Worm (Caenorhabditis elegans) whole organism, L4 larva: ENCODE data around the gene C16C8.27.

Experiments used
- D1046.2 ChIP-seq: fragments of 200-800 bp; sonication (Bioruptor generic); IDR thresholded peaks from 2 replicates; pipeline ENCODE4 v1.3.6; 2022; ENCODE audit warnings: missing genetic modification characterization, missing compliant biosample characterization
- F10B5.3 ChIP-seq: sonication (generic microtip); optimal IDR thresholded peaks from 2 replicates; lab custom pipeline; 2016; ENCODE audit warnings: mild to moderate bottlenecking, missing genetic modification characterization, missing compliant biosample characterization
- F37D6.2 ChIP-seq: sonication (generic microtip); optimal IDR thresholded peaks from 2 replicates; lab custom pipeline; 2016; ENCODE audit warnings: mild to moderate bottlenecking, missing genetic modification characterization, missing compliant biosample characterization
- R02D3.7 ChIP-seq: fragments of 150-350 bp; sonication (generic microtip); optimal IDR thresholded peaks from 3 replicates; lab custom pipeline; 2014; ENCODE audit warnings: missing biosample characterization, missing genetic modification characterization
- T20F7.1 ChIP-seq: fragments of 200-800 bp; sonication (Bioruptor generic); optimal IDR thresholded peaks from 2 replicates; lab custom pipeline; 2018; ENCODE audit warnings: mild to moderate bottlenecking, missing genetic modification characterization, missing compliant biosample characterization
- T26A8.4 ChIP-seq: fragments of 200-800 bp; sonication (Bioruptor generic); IDR thresholded peaks from 2 replicates; pipeline ENCODE4 v1.3.6; 2022; ENCODE audit warnings: missing genetic modification characterization, missing compliant biosample characterization
- Y75B8A.6 ChIP-seq: fragments of 200-800 bp; sonication (Bioruptor generic); IDR thresholded peaks from 2 replicates; pipeline ENCODE4 v1.3.6; 2022; ENCODE audit warnings: missing genetic modification reagents, missing genetic modification characterization, missing compliant biosample characterization
- ZK337.2 ChIP-seq: fragments of 200-800 bp; sonication (Bioruptor generic); IDR thresholded peaks from 2 replicates; pipeline ENCODE4 v1.3.6; 2022; ENCODE audit warnings: missing genetic modification reagents, missing genetic modification characterization, missing compliant biosample characterization
- aly-2 ChIP-seq: sonication (generic microtip); optimal IDR thresholded peaks from 2 replicates; lab custom pipeline; 2018; ENCODE audit warnings: missing biosample characterization, missing genetic modification characterization
- ama-1 ChIP-seq: fragments of 150-350 bp; optimal IDR thresholded peaks from 2 replicates; lab custom pipeline; 2014; ENCODE audit warnings: inconsistent platforms, mixed read lengths
- ceh-20 ChIP-seq: fragments of 200-800 bp; sonication (Bioruptor generic); IDR thresholded peaks from 2 replicates; pipeline ENCODE4 v1.3.6; 2022; ENCODE audit warnings: missing genetic modification reagents, missing genetic modification characterization, missing compliant biosample characterization
- ceh-62 ChIP-seq: sonication (generic microtip); optimal IDR thresholded peaks from 2 replicates; lab custom pipeline; 2017; ENCODE audit warnings: missing biosample characterization, missing genetic modification characterization
- ceh-82 ChIP-seq: sonication (generic microtip); optimal IDR thresholded peaks from 2 replicates; lab custom pipeline; 2017; ENCODE audit warnings: missing biosample characterization, missing genetic modification characterization
- cey-2 ChIP-seq: sonication (generic microtip); optimal IDR thresholded peaks from 3 replicates; lab custom pipeline; 2017; ENCODE audit warnings: missing genetic modification characterization, mild to moderate bottlenecking, missing compliant biosample characterization, antibody characterized with exemption, borderline replicate concordance; ENCODE audit not compliant: insufficient read depth
- daf-19 ChIP-seq: fragments of 200-800 bp; sonication (Bioruptor generic); conservative IDR thresholded peaks from 2 replicates; pipeline ENCODE4 v1.3.6; 2022; ENCODE audit warnings: missing genetic modification characterization, missing compliant biosample characterization
- dmd-8 ChIP-seq: fragments of 200-800 bp; sonication (Bioruptor generic); IDR thresholded peaks from 2 replicates; pipeline ENCODE4 v1.3.6; 2022; ENCODE audit warnings: missing genetic modification characterization, missing compliant biosample characterization
- dpl-1 ChIP-seq: fragments of 150-350 bp; optimal IDR thresholded peaks from 2 replicates; lab custom pipeline; 2014; ENCODE audit warnings: missing biosample characterization, missing genetic modification reagents, missing genetic modification characterization
- duxl-1 ChIP-seq: sonication (generic microtip); optimal IDR thresholded peaks from 2 replicates; lab custom pipeline; 2016; ENCODE audit warnings: mild to moderate bottlenecking, missing genetic modification characterization, moderate library complexity, missing compliant biosample characterization; ENCODE audit not compliant: poor library complexity
- egl-27 ChIP-seq: sonication (generic microtip); optimal IDR thresholded peaks from 3 replicates; lab custom pipeline; 2017; ENCODE audit warnings: missing biosample characterization, missing genetic modification reagents, missing genetic modification characterization
- fkh-10 ChIP-seq: fragments of 150-350 bp; optimal IDR thresholded peaks from 2 replicates; lab custom pipeline; 2014; ENCODE audit warnings: missing biosample characterization, missing genetic modification reagents, missing genetic modification characterization
- fos-1 ChIP-seq: fragments of 150-350 bp; optimal IDR thresholded peaks from 2 replicates; lab custom pipeline; 2014; ENCODE audit warnings: missing biosample characterization, missing genetic modification characterization
- gei-8 ChIP-seq: fragments of 200-800 bp; sonication (Bioruptor generic); optimal IDR thresholded peaks from 2 replicates; lab custom pipeline; 2018; ENCODE audit warnings: mild to moderate bottlenecking, missing genetic modification characterization, missing compliant biosample characterization
- hif-1 ChIP-seq, 2 experiments: sonication (generic microtip); optimal IDR thresholded peaks; 2 replicates each; lab custom pipeline; 2016 to 2017; ENCODE audit warnings: missing compliant biosample characterization in 2 of 2, missing genetic modification characterization in 2 of 2, missing genetic modification reagents in 2 of 2, missing genotype in 2 of 2, mild to moderate bottlenecking in 1 of 2
- jun-1 ChIP-seq: fragments of 150-350 bp; optimal IDR thresholded peaks from 2 replicates; lab custom pipeline; 2014; ENCODE audit warnings: missing biosample characterization, missing genetic modification reagents, missing genetic modification characterization
- lim-7 ChIP-seq: fragments of 200-800 bp; sonication (Bioruptor generic); IDR thresholded peaks from 2 replicates; pipeline ENCODE4 v1.3.6; 2022; ENCODE audit warnings: missing genetic modification characterization, missing compliant biosample characterization
- lin-15B ChIP-seq: fragments of 150-350 bp; sonication (generic microtip); optimal IDR thresholded peaks from 3 replicates; lab custom pipeline; 2014; ENCODE audit warnings: missing biosample characterization, missing genetic modification characterization
- lin-29 ChIP-seq: fragments of 200-800 bp; sonication (Bioruptor generic); IDR thresholded peaks from 2 replicates; pipeline ENCODE4 v1.3.6; 2022; ENCODE audit warnings: missing genetic modification reagents, missing genetic modification characterization, missing compliant biosample characterization
- lin-38 ChIP-seq: fragments of 200-800 bp; sonication (Bioruptor generic); IDR thresholded peaks from 2 replicates; pipeline ENCODE4 v1.3.6; 2022; ENCODE audit warnings: missing genetic modification reagents, missing genetic modification characterization, missing compliant biosample characterization
- lin-39 ChIP-seq: fragments of 150-350 bp; optimal IDR thresholded peaks from 2 replicates; lab custom pipeline; 2014; ENCODE audit warnings: missing biosample characterization, missing genetic modification reagents, missing genetic modification characterization
- lir-3 ChIP-seq: sonication (generic microtip); optimal IDR thresholded peaks from 2 replicates; lab custom pipeline; 2016; ENCODE audit warnings: mild to moderate bottlenecking, missing genetic modification characterization, missing compliant biosample characterization
- madf-5 ChIP-seq, 2 experiments: fragments of 200-800 bp; sonication (Bioruptor generic); IDR thresholded peaks; 2 replicates each; pipeline ENCODE4 v1.3.6; 2022; ENCODE audit warnings: missing compliant biosample characterization in 2 of 2, missing genetic modification characterization in 2 of 2
- mdl-1 ChIP-seq, 2 experiments: fragments of 150-350 bp in 1 of 2; sonication (generic microtip) in 1 of 2; optimal IDR thresholded peaks; 2 replicates each; lab custom pipeline; 2014 to 2017; ENCODE audit warnings: missing biosample characterization in 2 of 2, missing genetic modification characterization in 2 of 2
- mes-2 ChIP-seq: sonication (generic microtip); optimal IDR thresholded peaks from 2 replicates; lab custom pipeline; 2016; ENCODE audit warnings: missing genotype, mild to moderate bottlenecking, missing genetic modification characterization, missing compliant biosample characterization; ENCODE audit not compliant: poor library complexity, severe bottlenecking
- mxl-2 ChIP-seq: fragments of 200-800 bp; sonication (Bioruptor generic); conservative IDR thresholded peaks from 2 replicates; pipeline ENCODE4 v1.3.6; 2022; ENCODE audit warnings: missing genetic modification reagents, missing genetic modification characterization, missing compliant biosample characterization
- mxl-3 ChIP-seq: fragments of 200-800 bp; sonication (Bioruptor generic); optimal IDR thresholded peaks from 2 replicates; lab custom pipeline; 2018; ENCODE audit warnings: mild to moderate bottlenecking, missing genetic modification characterization, missing compliant biosample characterization
- nhr-11 ChIP-seq: fragments of 150-350 bp; optimal IDR thresholded peaks from 2 replicates; lab custom pipeline; 2014; ENCODE audit warnings: missing biosample characterization, missing genetic modification characterization
- nhr-237 ChIP-seq: sonication (generic microtip); optimal IDR thresholded peaks from 2 replicates; lab custom pipeline; 2017; ENCODE audit warnings: missing biosample characterization, missing genetic modification characterization
- nhr-28 ChIP-seq: fragments of 150-350 bp; optimal IDR thresholded peaks from 2 replicates; lab custom pipeline; 2014; ENCODE audit warnings: missing biosample characterization, missing genetic modification characterization
- nhr-48 ChIP-seq: sonication (generic microtip); optimal IDR thresholded peaks from 2 replicates; lab custom pipeline; 2016; ENCODE audit warnings: mild to moderate bottlenecking, missing genetic modification characterization, missing compliant biosample characterization
- nhr-6 ChIP-seq: fragments of 150-350 bp; optimal IDR thresholded peaks from 2 replicates; lab custom pipeline; 2014; ENCODE audit warnings: missing biosample characterization, missing genetic modification characterization
- nhr-76 ChIP-seq: fragments of 150-350 bp; optimal IDR thresholded peaks from 2 replicates; lab custom pipeline; 2014; ENCODE audit warnings: missing biosample characterization, missing genetic modification characterization
- nhr-77 ChIP-seq: fragments of 150-350 bp; optimal IDR thresholded peaks from 2 replicates; lab custom pipeline; 2014; ENCODE audit warnings: missing biosample characterization, missing genetic modification characterization
- php-3 ChIP-seq: fragments of 200-800 bp; sonication (Bioruptor generic); IDR thresholded peaks from 2 replicates; pipeline ENCODE4 v1.3.6; 2022; ENCODE audit warnings: missing genetic modification reagents, missing genetic modification characterization, missing compliant biosample characterization
- rbr-2 ChIP-seq: sonication (generic microtip); optimal IDR thresholded peaks from 2 replicates; lab custom pipeline; 2016; ENCODE audit warnings: missing genotype, missing genetic modification characterization, missing compliant biosample characterization
- set-16 ChIP-seq: fragments of 200-800 bp; sonication (Bioruptor generic); IDR thresholded peaks from 2 replicates; pipeline ENCODE4 v1.3.6; 2022; ENCODE audit warnings: missing genetic modification reagents, missing genetic modification characterization, missing compliant biosample characterization
- snpc-1.2 ChIP-seq: fragments of 200-800 bp; sonication (Bioruptor generic); IDR thresholded peaks from 2 replicates; pipeline ENCODE4 v1.3.6; 2022; ENCODE audit warnings: missing genetic modification reagents, missing genetic modification characterization, missing compliant biosample characterization
- snpc-4 ChIP-seq: fragments of 150-350 bp; optimal IDR thresholded peaks from 2 replicates; lab custom pipeline; 2014; ENCODE audit warnings: missing biosample characterization, missing genetic modification characterization
- unc-130 ChIP-seq: sonication (generic microtip); optimal IDR thresholded peaks from 2 replicates; lab custom pipeline; 2016; ENCODE audit warnings: missing genetic modification reagents, missing genetic modification characterization, missing compliant biosample characterization
- unc-39 ChIP-seq: sonication (generic microtip); optimal IDR thresholded peaks from 2 replicates; lab custom pipeline; 2017; ENCODE audit warnings: missing biosample characterization, missing genetic modification characterization
- unc-62 ChIP-seq, 3 experiments: fragments of 150-350 bp in 1 of 3; sonication (generic microtip); optimal IDR thresholded peaks in 2 of 3; peaks in 1 of 3; 1 replicate in 1 of 3; 2 replicates in 2 of 3; lab custom pipeline; 2014 to 2017; ENCODE audit warnings: missing biosample characterization in 3 of 3, missing genetic modification characterization in 3 of 3, missing genetic modification reagents in 3 of 3, missing genotype in 1 of 3
- vab-7 ChIP-seq: fragments of 200-800 bp; sonication (Bioruptor generic); IDR thresholded peaks from 2 replicates; pipeline ENCODE4 v1.3.6; 2022; ENCODE audit warnings: missing genetic modification reagents, missing genetic modification characterization, missing compliant biosample characterization
- zag-1 ChIP-seq: fragments of 150-350 bp; optimal IDR thresholded peaks from 2 replicates; lab custom pipeline; 2014; ENCODE audit warnings: missing biosample characterization, missing genetic modification characterization
- zip-2 ChIP-seq: fragments of 150-350 bp; optimal IDR thresholded peaks from 2 replicates; lab custom pipeline; 2014; ENCODE audit warnings: missing biosample characterization, missing genetic modification characterization

The C16C8.27 gene

ce11 chrII:3482231-3482630 lies 40.8 kb downstream of the C16C8.27 start, which contains the start of gene smu-2 (continued):
- no peak for TF ChIP-seq snpc-1.2 (GFP tag; lab: Robert Waterston, UW)
- no peak for TF ChIP-seq lin-15B (tag; lab: Kevin White, UChicago)
- no peak for TF ChIP-seq T20F7.1 (GFP tag; lab: Kevin White, UChicago)
- TF ChIP-seq dpl-1 (GFP tag; lab: Kevin White, UChicago) = peak; percentile 62
- TF ChIP-seq nhr-48 (tag; lab: Kevin White, UChicago) = no peak
- no peak for TF ChIP-seq ceh-62 (tag; lab: Kevin White, UChicago)
- TF ChIP-seq D1046.2 (GFP tag; lab: Robert Waterston, UW) = no peak
- 0 out of 2 replicates have a peak, but pooled peaks have one; percentile 43 for TF ChIP-seq php-3 (GFP tag; lab: Robert Waterston, UW)
- no peak for TF ChIP-seq duxl-1 (tag; lab: Kevin White, UChicago)
- peak; percentile 28 for TF ChIP-seq fkh-10
- TF ChIP-seq nhr-11 (tag; lab: Kevin White, UChicago) = peak; percentile 11
- no peak for TF ChIP-seq nhr-6
- TF ChIP-seq jun-1 (tag; lab: Kevin White, UChicago) = no peak
- no peak for TF ChIP-seq cey-2 (tag; lab: Kevin White, UChicago)
- TF ChIP-seq mxl-2 (GFP tag; lab: Robert Waterston, UW) = no peak
- TF ChIP-seq hif-1 (tag; optimal IDR thresholded peaks at IDR 0.05; lab: Kevin White, UChicago) = peak in 1 of 2 experiments; percentile 81
- peak; percentile 43 for TF ChIP-seq rbr-2 (tag; lab: Kevin White, UChicago)
- no peak for TF ChIP-seq ceh-82 (tag; lab: Kevin White, UChicago)
- TF ChIP-seq vab-7 (GFP tag; lab: Robert Waterston, UW) = no peak
- TF ChIP-seq lin-29 = no peak
- TF ChIP-seq unc-39 (tag; lab: Kevin White, UChicago) = no peak
- TF ChIP-seq nhr-76 (tag; lab: Kevin White, UChicago) = no peak
- TF ChIP-seq lin-38 (GFP tag; lab: Robert Waterston, UW) = peak; percentile 97
- TF ChIP-seq R02D3.7 = no peak
- no peak for TF ChIP-seq lin-39
- TF ChIP-seq mes-2 (tag; lab: Kevin White, UChicago) = peak; percentile 97
- TF ChIP-seq unc-130 (GFP tag; lab: Kevin White, UChicago) = peak; percentile 89
- no peak for TF ChIP-seq nhr-77 (tag; lab: Kevin White, UChicago)
- TF ChIP-seq zag-1 (tag; lab: Kevin White, UChicago) = no peak
- TF ChIP-seq set-16 (GFP tag; lab: Robert Waterston, UW) = no peak
- peak; percentile 74; the same call in 1 of the 2 replicates for TF ChIP-seq ZK337.2 (GFP tag; lab: Robert Waterston, UW)
- TF ChIP-seq daf-19 (GFP tag; lab: Robert Waterston, UW) = no peak
- no peak for TF ChIP-seq ama-1 (lab: Kevin White, UChicago)
- TF ChIP-seq nhr-237 (tag; lab: Kevin White, UChicago) = no peak
- TF ChIP-seq fos-1 (tag; lab: Kevin White, UChicago) = no peak
- peak; percentile 71 for TF ChIP-seq nhr-28 (tag; lab: Kevin White, UChicago)
- no peak for TF ChIP-seq gei-8
- no peak for TF ChIP-seq snpc-4 (tag; lab: Kevin White, UChicago)
- no peak for TF ChIP-seq dmd-8 (GFP tag; lab: Robert Waterston, UW)
- TF ChIP-seq F10B5.3 (tag; lab: Kevin White, UChicago) = no peak
- TF ChIP-seq ceh-20 (GFP tag; lab: Robert Waterston, UW) = no peak
- TF ChIP-seq T26A8.4 (GFP tag; lab: Robert Waterston, UW) = no peak
- TF ChIP-seq mxl-3 (GFP tag; lab: Kevin White, UChicago) = no peak
- no peak for TF ChIP-seq zip-2 (tag; lab: Kevin White, UChicago)
- TF ChIP-seq Y75B8A.6 (GFP tag; lab: Robert Waterston, UW) = no peak
- no peak for TF ChIP-seq aly-2 (tag; lab: Kevin White, UChicago)
- TF ChIP-seq lim-7 (GFP tag; lab: Robert Waterston, UW) = no peak
- TF ChIP-seq F37D6.2 (tag; lab: Kevin White, UChicago) = no peak
- no peak for TF ChIP-seq lir-3 (tag; lab: Kevin White, UChicago)
- no peak for TF ChIP-seq unc-62 (GFP tag; optimal IDR thresholded peaks at IDR 0.05 in 1 of 2; lab: Kevin White, UChicago)
- no peak for TF ChIP-seq unc-62 (tag; optimal IDR thresholded peaks at IDR 0.05; lab: Kevin White, UChicago)
- no peak for TF ChIP-seq mdl-1 (tag; optimal IDR thresholded peaks at IDR 0.05; lab: Kevin White, UChicago)
- no peak for TF ChIP-seq egl-27 (tag; lab: Kevin White, UChicago)
- no peak; a peak in 1 of 4 replicates for TF ChIP-seq madf-5 (GFP tag; IDR thresholded peaks at IDR 0.05; lab: Robert Waterston, UW)
